Worm (Caenorhabditis elegans): ENCODE results near the gene C17H12.2.

DNA sequence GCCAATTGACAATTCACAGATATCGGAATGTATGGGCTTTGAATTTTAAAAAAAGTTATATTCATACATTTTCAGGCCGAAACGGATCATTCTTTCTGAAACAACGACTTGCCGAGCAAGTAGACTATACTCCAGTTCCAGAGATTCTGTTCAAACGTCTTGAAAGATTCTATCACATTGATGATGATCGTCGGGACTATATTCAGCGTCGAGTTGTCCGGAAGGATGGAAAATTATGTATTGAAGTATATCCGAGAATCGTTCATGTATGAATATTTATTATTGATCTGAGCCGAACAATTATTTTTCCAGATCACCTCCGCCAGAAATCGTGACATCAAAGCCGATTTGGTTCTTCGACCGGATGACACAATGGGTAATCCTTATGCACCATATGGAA is 32.7 kb downstream of the C17H12.2 start:
- TF ChIP-seq lsy-2 (tag; optimal IDR thresholded peaks at IDR 0.05) (no peak), hlh-1 (tag; optimal IDR thresholded peaks at IDR 0.05) (no peak), drap-1 (GFP tag; optimal IDR thresholded peaks at IDR 0.05) (no peak), elt-1 (tag; optimal IDR thresholded peaks at IDR 0.05; ENCODE audit: borderline replicate concordance, insufficient read depth) (no peak), lin-13 (tag; optimal IDR thresholded peaks at IDR 0.05) (no peak), pha-4 (tag; optimal IDR thresholded peaks at IDR 0.05) (no peak), unc-39 (tag; optimal IDR thresholded peaks at IDR 0.05) (no peak), bed-3 (GFP tag; optimal IDR thresholded peaks at IDR 0.05) (no peak), unc-62 (GFP tag; optimal IDR thresholded peaks at IDR 0.05) (no peak), nhr-12 (tag; optimal IDR thresholded peaks at IDR 0.05) (no peak)

Data from whole organism, mixed stage, embryonic.